Fruit fly (Drosophila melanogaster) whole organism, wandering third instar larva: ENCODE results near the gene gce.

ENCODE experiments used
- N ChIP-seq: fragments of >200 bp; optimal IDR thresholded peaks from 2 replicates; lab custom pipeline; 2018; ENCODE audit warnings: missing biosample characterization, missing external identifiers, missing genetic modification characterization
- dmrt93B ChIP-seq: fragments of 200-800 bp; sonication (Bioruptor generic); optimal IDR thresholded peaks from 2 replicates; lab custom pipeline; 2018; ENCODE audit warnings: missing biosample characterization, mild to moderate bottlenecking, missing genetic modification characterization
- pan ChIP-seq: fragments of >200 bp; optimal IDR thresholded peaks from 2 replicates; lab custom pipeline; 2017
- psq ChIP-seq: fragments of 200-800 bp; sonication (Bioruptor generic); optimal IDR thresholded peaks from 3 replicates; lab custom pipeline; 2017; ENCODE audit warnings: missing biosample characterization, mild to moderate bottlenecking, missing genetic modification characterization, moderate library complexity

DNA sequence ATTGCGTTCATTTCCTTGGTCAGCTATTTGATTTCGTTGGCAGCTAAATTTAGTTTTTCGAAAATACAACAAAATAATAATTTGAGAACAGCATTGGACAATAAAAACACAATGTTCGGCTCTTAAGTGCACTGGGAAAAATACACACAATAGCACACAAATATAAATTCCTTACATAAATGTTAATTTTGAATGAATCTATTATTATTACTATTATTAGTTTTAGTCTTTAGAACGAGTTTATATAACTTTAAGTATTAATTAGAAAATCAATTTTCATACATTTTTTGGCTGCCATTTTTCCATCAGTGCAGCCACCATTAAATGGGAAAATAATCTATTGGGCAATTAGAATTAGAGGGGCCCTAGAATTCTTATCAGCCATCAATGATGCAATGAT lies 12.4 kb downstream of the gce start:
- TF ChIP-seq dmrt93B (GFP tag; lab: Kevin White, UChicago) (no peak), N (GFP tag; lab: Kevin White, UChicago) (no peak), pan (no peak), psq (GFP tag; lab: Kevin White, UChicago) (no peak)
